Worm (Caenorhabditis elegans): ENCODE results near the gene dnj-18.

DNA sequence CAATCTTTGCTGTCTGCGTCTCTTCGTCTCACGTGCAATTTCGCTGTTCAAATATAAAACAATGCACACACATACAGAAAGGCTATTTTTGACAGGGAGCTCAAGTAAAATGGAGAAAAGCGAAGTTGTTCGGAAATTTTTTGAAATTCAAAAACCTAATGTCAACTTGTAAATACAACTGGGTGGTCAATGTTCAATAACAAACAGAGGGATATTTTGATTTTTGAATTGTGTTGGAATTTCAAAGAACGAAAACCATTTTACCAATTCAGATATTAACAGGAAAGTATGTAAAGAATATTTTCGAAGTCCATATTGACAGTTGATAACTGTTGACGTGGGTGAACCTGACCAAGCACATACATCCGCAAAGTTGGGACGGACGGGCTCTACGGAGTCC, 9.6 kb upstream of the dnj-18 start, which contains the start of gene tag-243:
- TF ChIP-seq blmp-1 (tag; optimal IDR thresholded peaks at IDR 0.05) (no peak), M03D4.4 (tag; optimal IDR thresholded peaks at IDR 0.05) (no peak), bed-3 (GFP tag; optimal IDR thresholded peaks at IDR 0.05) (no peak), nhr-76 (tag; optimal IDR thresholded peaks at IDR 0.05) (no peak), ztf-11 (tag; optimal IDR thresholded peaks at IDR 0.05) (no peak), nhr-12 (tag; optimal IDR thresholded peaks at IDR 0.05) (no peak), lsy-2 (tag; optimal IDR thresholded peaks at IDR 0.05) (no peak), nhr-28 (tag; optimal IDR thresholded peaks at IDR 0.05) (no peak)

All from whole organism, mixed stage, embryonic.